Worm (Caenorhabditis elegans): ENCODE results near the gene dim-1.

The dim-1 gene

DNA sequence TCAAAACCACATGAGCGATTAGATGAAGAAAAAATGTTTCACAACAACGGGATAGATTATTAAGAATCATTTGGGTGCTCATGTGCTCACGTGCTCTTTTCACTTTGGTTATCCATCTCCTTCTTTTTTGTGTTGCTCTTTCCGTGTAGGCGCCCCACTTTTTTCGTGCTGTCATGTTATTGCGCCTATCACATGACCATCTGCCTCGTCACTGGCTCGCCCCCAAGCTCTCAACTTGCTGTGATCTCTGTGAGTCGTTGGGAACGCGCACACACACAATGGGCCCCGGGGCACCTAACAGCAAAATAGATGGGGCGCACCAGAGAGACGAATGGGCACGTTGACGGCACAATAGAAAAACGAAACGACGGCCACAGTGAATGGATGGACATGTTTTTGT lies 36.4 kb downstream of the dim-1 start (continued):
- TF ChIP-seq lin-35 (GFP tag; optimal IDR thresholded peaks at IDR 0.05) (peak; percentile 25 to 49), mep-1 (tag; optimal IDR thresholded peaks at IDR 0.05) (peak; percentile 66), pag-3 (tag; optimal IDR thresholded peaks at IDR 0.05; ENCODE audit: borderline replicate concordance, insufficient read depth) (no peak), unc-98 (GFP tag; IDR thresholded peaks at IDR 0.05) (peak; percentile 52; the same call in 1 of the 2 replicates), hpl-2 (GFP tag; optimal IDR thresholded peaks at IDR 0.05) (no peak), hlh-17 (GFP tag; optimal IDR thresholded peaks at IDR 0.05; ENCODE audit: borderline replicate concordance) (no peak)

DNA sequence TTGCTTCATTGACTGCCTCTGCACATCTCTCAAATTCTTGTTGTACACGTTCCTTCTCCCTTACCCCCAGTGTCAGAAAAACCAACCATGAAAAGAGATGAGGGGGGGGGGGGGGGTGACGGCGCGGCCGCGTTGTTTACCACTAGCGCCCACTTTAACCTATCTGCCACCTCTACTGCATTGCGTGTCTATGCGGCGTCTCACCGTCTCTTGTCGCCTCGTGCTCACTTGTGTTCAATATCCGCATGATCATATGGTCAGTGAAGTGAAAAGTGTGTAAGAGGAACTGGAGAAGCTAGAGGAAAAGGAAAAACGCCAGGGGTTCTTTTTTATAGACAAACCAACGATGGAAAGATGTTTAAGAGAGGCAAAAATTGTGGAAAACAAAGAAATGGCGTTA lies 38.4 kb downstream of the dim-1 start:
- TF ChIP-seq C34B4.2 (tag; optimal IDR thresholded peaks at IDR 0.05) (no peak), elt-3 (tag; optimal IDR thresholded peaks at IDR 0.05) (peak in 2 of 6 experiments; percentile 35 to 49), ceh-88 (GFP tag; IDR thresholded peaks at IDR 0.05) (peak; percentile 58), fkh-8 (tag; optimal IDR thresholded peaks at IDR 0.05) (peak; percentile 92), tlp-1 (tag; optimal IDR thresholded peaks at IDR 0.05) (no peak), C16A3.4 (tag; optimal IDR thresholded peaks at IDR 0.05) (peak; percentile 80), grh-1 (GFP tag; IDR thresholded peaks at IDR 0.05) (0 out of 2 replicates have a peak, but pooled peaks have one; percentile 37), fkh-4 (tag; optimal IDR thresholded peaks at IDR 0.05; ENCODE audit: borderline replicate concordance) (no peak), dsc-1 (tag; optimal IDR thresholded peaks at IDR 0.05) (peak; percentile 17), skn-1 (tag; optimal IDR thresholded peaks at IDR 0.05) (peak; percentile 78), lin-15B (tag; optimal IDR thresholded peaks at IDR 0.05) (no peak), lir-3 (tag; optimal IDR thresholded peaks at IDR 0.05; ENCODE audit: poor library complexity) (peak; percentile 38), xbp-1 (tag; optimal IDR thresholded peaks at IDR 0.05) (peak; percentile 73), nhr-12 (tag; optimal IDR thresholded peaks at IDR 0.05) (no peak), vab-15 (tag; optimal IDR thresholded peaks at IDR 0.05) (peak; percentile 73), nhr-84 (tag; optimal IDR thresholded peaks at IDR 0.05) (no peak), ces-1 (GFP tag; optimal IDR thresholded peaks at IDR 0.05) (no peak), nhr-76 (tag; optimal IDR thresholded peaks at IDR 0.05) (no peak), nhr-85 (tag) (peak; percentile 94), lin-13 (GFP tag; optimal IDR thresholded peaks at IDR 0.05) (peak; percentile 82), sox-4 (tag; optimal IDR thresholded peaks at IDR 0.05) (peak; percentile 67), pax-3 (tag; optimal IDR thresholded peaks at IDR 0.05) (peak; percentile 66), snu-23 (GFP tag; optimal IDR thresholded peaks at IDR 0.05) (peak; percentile 92), dpl-1 (GFP tag; optimal IDR thresholded peaks at IDR 0.05) (peak; percentile 22 to 45 (median 39)), F16B12.6 (tag; optimal IDR thresholded peaks at IDR 0.05) (no peak), nhr-47 (tag; optimal IDR thresholded peaks at IDR 0.05) (peak; percentile 86), ceh-82 (tag; optimal IDR thresholded peaks at IDR 0.05) (peak; percentile 48 to 84 (median 58)), aha-1 (tag; optimal IDR thresholded peaks at IDR 0.05) (peak; percentile 31), pag-3 (tag; optimal IDR thresholded peaks at IDR 0.05; ENCODE audit: borderline replicate concordance, insufficient read depth) (no peak), unc-30 (tag; optimal IDR thresholded peaks at IDR 0.05) (no peak), hlh-4 (tag; optimal IDR thresholded peaks at IDR 0.05) (no peak), tbx-2 (tag; optimal IDR thresholded peaks at IDR 0.05) (peak; percentile 91), nhr-11 (tag; optimal IDR thresholded peaks at IDR 0.05) (peak; percentile 31), zag-1 (tag; optimal IDR thresholded peaks at IDR 0.05) (no peak), lin-14 (GFP tag; optimal IDR thresholded peaks at IDR 0.05) (peak; percentile 99), unc-86 (tag; optimal IDR thresholded peaks at IDR 0.05) (peak; percentile 71), mdl-1 (tag; optimal IDR thresholded peaks at IDR 0.05) (peak; percentile 40 to 97), irx-1 (tag; optimal IDR thresholded peaks at IDR 0.05) (peak; percentile 65), hlh-17 (GFP tag; optimal IDR thresholded peaks at IDR 0.05; ENCODE audit: borderline replicate concordance) (no peak), ceh-8 (GFP tag; optimal IDR thresholded peaks at IDR 0.05) (peak; percentile 30), lin-35 (GFP tag; optimal IDR thresholded peaks at IDR 0.05) (peak; percentile 63 to 81), lin-39 (tag; optimal IDR thresholded peaks at IDR 0.05) (no peak), nhr-20 (tag; optimal IDR thresholded peaks at IDR 0.05) (peak; percentile 93), ztf-4 (tag; optimal IDR thresholded peaks at IDR 0.05) (peak; percentile 75), Y116A8C.19 (tag; optimal IDR thresholded peaks at IDR 0.05; ENCODE audit: borderline replicate concordance) (no peak), efl-3 (GFP tag; optimal IDR thresholded peaks at IDR 0.05) (no peak), egl-27 (tag; optimal IDR thresholded peaks at IDR 0.05) (peak in 1 of 2 experiments; percentile 22)

Measured in whole organism, L1 larva.